Fruit fly (Drosophila melanogaster): ENCODE data around the gene Gale.

- TF ChIP-seq CG8478 (optimal IDR thresholded peaks at IDR 0.05): no peak
- no peak for TF ChIP-seq CTCF (optimal IDR thresholded peaks at IDR 0.05)
Observed at dm6 chr3L:614751-615424, 33.5 kb upstream of the Gale start.
